Worm (Caenorhabditis elegans) whole organism, L1 larva: ENCODE data around the gene cnp-2.

Experiments
- egl-13 ChIP-seq: sonication (generic microtip); optimal IDR thresholded peaks from 2 replicates; lab custom pipeline; 2016; ENCODE audit warnings: missing genotype, missing genetic modification reagents, missing genetic modification characterization, missing compliant biosample characterization
- lin-39 ChIP-seq: fragments of 150-350 bp; optimal IDR thresholded peaks from 2 replicates; lab custom pipeline; 2014; ENCODE audit warnings: missing biosample characterization, missing genetic modification reagents, missing genetic modification characterization
- nhr-11 ChIP-seq: fragments of 150-350 bp; optimal IDR thresholded peaks from 2 replicates; lab custom pipeline; 2014; ENCODE audit warnings: missing biosample characterization, missing genetic modification characterization

- no peak for TF ChIP-seq nhr-11 (tag; lab: Kevin White, UChicago)
- TF ChIP-seq lin-39 (tag; lab: Kevin White, UChicago) = peak; percentile 34
- no peak for TF ChIP-seq egl-13 (tag; lab: Kevin White, UChicago)
Measured at ce11 chrII:12738284-12739201, 22.1 kb upstream of the cnp-2 start, which contains the start of gene pisy-1.
